Worm (Caenorhabditis elegans) whole organism, L1 larva: ENCODE measurements around the gene T10B9.14.

ENCODE experiments used
- C04F5.9 ChIP-seq: sonication (generic microtip); optimal IDR thresholded peaks from 2 replicates; lab custom pipeline; 2016; ENCODE audit warnings: missing genetic modification characterization, missing compliant biosample characterization
- C16A3.4 ChIP-seq: fragments of 150-350 bp; optimal IDR thresholded peaks from 2 replicates; lab custom pipeline; 2014; ENCODE audit warnings: missing biosample characterization, missing genetic modification characterization
- F16B12.6 ChIP-seq: fragments of 150-350 bp; optimal IDR thresholded peaks from 2 replicates; lab custom pipeline; 2014; ENCODE audit warnings: missing biosample characterization, missing genetic modification characterization
- Y116A8C.19 ChIP-seq: sonication (generic microtip); optimal IDR thresholded peaks from 2 replicates; lab custom pipeline; 2016; ENCODE audit warnings: missing compliant biosample characterization, missing genetic modification characterization, borderline replicate concordance
- blmp-1 ChIP-seq: fragments of 150-350 bp; optimal IDR thresholded peaks from 2 replicates; lab custom pipeline; 2014; ENCODE audit warnings: missing biosample characterization, missing genetic modification characterization
- dpl-1 ChIP-seq, 3 experiments: fragments of 150-350 bp in 2 of 3; sonication (generic microtip) in 1 of 3; optimal IDR thresholded peaks; 2 replicates each; lab custom pipeline; 2014 to 2017; ENCODE audit warnings: missing biosample characterization in 3 of 3, missing genetic modification characterization in 3 of 3, missing genetic modification reagents in 3 of 3
- efl-1 ChIP-seq, 4 experiments: fragments of 150-350 bp; optimal IDR thresholded peaks in 3 of 4; peaks in 1 of 4; 1 replicate in 1 of 4; 2 replicates in 3 of 4; lab custom pipeline; 2014; ENCODE audit warnings: missing biosample characterization in 2 of 4, missing genetic modification characterization in 2 of 4, missing genetic modification reagents in 2 of 4
- efl-3 ChIP-seq: fragments of 200-800 bp; sonication (Bioruptor generic); optimal IDR thresholded peaks from 2 replicates; lab custom pipeline; 2018; ENCODE audit warnings: mild to moderate bottlenecking, missing genetic modification characterization, missing compliant biosample characterization
- egl-13 ChIP-seq: sonication (generic microtip); optimal IDR thresholded peaks from 2 replicates; lab custom pipeline; 2016; ENCODE audit warnings: missing genotype, missing genetic modification reagents, missing genetic modification characterization, missing compliant biosample characterization
- elt-2 ChIP-seq: sonication (generic microtip); optimal IDR thresholded peaks from 2 replicates; lab custom pipeline; 2016; ENCODE audit warnings: missing genetic modification characterization, mild to moderate bottlenecking, inconsistent platforms, missing compliant biosample characterization, missing genetic modification reagents
- elt-3 ChIP-seq, 6 experiments: fragments of 150-350 bp in 1 of 6; sonication (generic microtip); optimal IDR thresholded peaks; 2 replicates each; lab custom pipeline; 2017 to 2018; ENCODE audit warnings: missing biosample characterization in 6 of 6, missing genetic modification characterization in 6 of 6, inconsistent platforms in 1 of 6
- fkh-4 ChIP-seq: sonication (generic microtip); optimal IDR thresholded peaks from 2 replicates; lab custom pipeline; 2016; ENCODE audit warnings: missing compliant biosample characterization, missing genetic modification characterization, borderline replicate concordance
- fkh-8 ChIP-seq: sonication (generic microtip); optimal IDR thresholded peaks from 2 replicates; lab custom pipeline; 2016; ENCODE audit warnings: mild to moderate bottlenecking, missing genetic modification characterization, missing compliant biosample characterization
- hlh-17 ChIP-seq: fragments of 200-800 bp; sonication (Bioruptor generic); optimal IDR thresholded peaks from 2 replicates; lab custom pipeline; 2018; ENCODE audit warnings: missing genetic modification characterization, mild to moderate bottlenecking, missing compliant biosample characterization, moderate library complexity, borderline replicate concordance
- isw-1 ChIP-seq: fragments of 200-800 bp; sonication (Bioruptor generic); IDR thresholded peaks from 2 replicates; pipeline ENCODE4 v1.3.6; 2022; ENCODE audit warnings: missing genetic modification characterization, missing compliant biosample characterization
- jun-1 ChIP-seq: fragments of 150-350 bp; optimal IDR thresholded peaks from 2 replicates; lab custom pipeline; 2014; ENCODE audit warnings: missing biosample characterization, missing genetic modification reagents, missing genetic modification characterization
- lin-14 ChIP-seq: fragments of 200-800 bp; sonication (Bioruptor generic); optimal IDR thresholded peaks from 2 replicates; lab custom pipeline; 2018; ENCODE audit warnings: mild to moderate bottlenecking, missing genetic modification characterization, moderate library complexity, missing compliant biosample characterization
- lin-15B ChIP-seq: fragments of 150-350 bp; sonication (generic microtip); optimal IDR thresholded peaks from 3 replicates; lab custom pipeline; 2014; ENCODE audit warnings: missing biosample characterization, missing genetic modification characterization
- lin-35 ChIP-seq, 2 experiments: fragments of 150-350 bp; optimal IDR thresholded peaks; 2 replicates each; lab custom pipeline; 2014; ENCODE audit warnings: missing biosample characterization in 2 of 2, missing genetic modification characterization in 2 of 2, missing genetic modification reagents in 2 of 2
- lin-39 ChIP-seq: fragments of 150-350 bp; optimal IDR thresholded peaks from 2 replicates; lab custom pipeline; 2014; ENCODE audit warnings: missing biosample characterization, missing genetic modification reagents, missing genetic modification characterization
- lsy-2 ChIP-seq, 2 experiments: fragments of 150-350 bp; optimal IDR thresholded peaks; 2 replicates each; lab custom pipeline; 2014; ENCODE audit warnings: missing biosample characterization in 2 of 2, missing genetic modification characterization in 2 of 2
- mdl-1 ChIP-seq, 2 experiments: fragments of 150-350 bp; optimal IDR thresholded peaks; 2 replicates each; lab custom pipeline; 2014 to 2017; ENCODE audit warnings: missing biosample characterization in 2 of 2, missing genetic modification characterization in 2 of 2, inconsistent platforms in 1 of 2
- nhr-20 ChIP-seq: sonication (generic microtip); optimal IDR thresholded peaks from 2 replicates; lab custom pipeline; 2016; ENCODE audit warnings: mild to moderate bottlenecking, missing genetic modification characterization, missing compliant biosample characterization
- nhr-237 ChIP-seq: fragments of 150-350 bp; optimal IDR thresholded peaks from 2 replicates; lab custom pipeline; 2014; ENCODE audit warnings: missing biosample characterization, missing genetic modification characterization
- nhr-71 ChIP-seq: sonication (generic microtip); optimal IDR thresholded peaks from 2 replicates; lab custom pipeline; 2016; ENCODE audit warnings: mild to moderate bottlenecking, missing genetic modification characterization, moderate library complexity, missing compliant biosample characterization
- nhr-77 ChIP-seq: fragments of 150-350 bp; optimal IDR thresholded peaks from 2 replicates; lab custom pipeline; 2014; ENCODE audit warnings: missing biosample characterization, missing genetic modification characterization
- nhr-85 ChIP-seq: sonication (generic microtip); peaks from one replicate; lab custom pipeline; 2016; ENCODE audit warnings: missing genetic modification characterization, inconsistent platforms, missing compliant biosample characterization
- nhr-90 ChIP-seq: sonication (generic microtip); optimal IDR thresholded peaks from 2 replicates; lab custom pipeline; 2016; ENCODE audit warnings: mild to moderate bottlenecking, missing genetic modification characterization, missing compliant biosample characterization; ENCODE audit not compliant: poor library complexity
- pqm-1 ChIP-seq: sonication (generic microtip); optimal IDR thresholded peaks from 3 replicates; lab custom pipeline; 2017; ENCODE audit warnings: missing biosample characterization, missing genetic modification characterization
- rnt-1 ChIP-seq: sonication (generic microtip); optimal IDR thresholded peaks from 2 replicates; lab custom pipeline; 2016; ENCODE audit warnings: mild to moderate bottlenecking, missing genetic modification characterization, moderate library complexity, missing compliant biosample characterization
- snpc-4 ChIP-seq: fragments of 150-350 bp; optimal IDR thresholded peaks from 2 replicates; lab custom pipeline; 2014; ENCODE audit warnings: missing biosample characterization, missing genetic modification characterization
- snu-23 ChIP-seq: sonication (generic microtip); optimal IDR thresholded peaks from 2 replicates; lab custom pipeline; 2016; ENCODE audit warnings: missing genetic modification characterization, missing compliant biosample characterization
- sox-4 ChIP-seq: sonication (generic microtip); optimal IDR thresholded peaks from 2 replicates; lab custom pipeline; 2016; ENCODE audit warnings: missing genetic modification characterization, missing compliant biosample characterization
- sptf-1 ChIP-seq: fragments of 150-350 bp; optimal IDR thresholded peaks from 2 replicates; lab custom pipeline; 2014; ENCODE audit warnings: missing biosample characterization, missing genetic modification characterization
- tbx-2 ChIP-seq: sonication (generic microtip); optimal IDR thresholded peaks from 2 replicates; lab custom pipeline; 2016; ENCODE audit warnings: missing genetic modification characterization, missing compliant biosample characterization
- unc-30 ChIP-seq: sonication (generic microtip); optimal IDR thresholded peaks from 2 replicates; lab custom pipeline; 2017; ENCODE audit warnings: missing biosample characterization, missing genetic modification characterization
- unc-98 ChIP-seq: fragments of 200-800 bp; sonication (Bioruptor generic); IDR thresholded peaks from 2 replicates; pipeline ENCODE4 v1.3.6; 2022; ENCODE audit warnings: missing genetic modification characterization, missing compliant biosample characterization
- ztf-11 ChIP-seq, 2 experiments: sonication (generic microtip); optimal IDR thresholded peaks; 2 replicates each; lab custom pipeline; 2016 to 2017; ENCODE audit warnings: missing genetic modification characterization in 2 of 2, missing biosample characterization in 1 of 2, missing compliant biosample characterization in 1 of 2

Gene T10B9.14

DNA sequence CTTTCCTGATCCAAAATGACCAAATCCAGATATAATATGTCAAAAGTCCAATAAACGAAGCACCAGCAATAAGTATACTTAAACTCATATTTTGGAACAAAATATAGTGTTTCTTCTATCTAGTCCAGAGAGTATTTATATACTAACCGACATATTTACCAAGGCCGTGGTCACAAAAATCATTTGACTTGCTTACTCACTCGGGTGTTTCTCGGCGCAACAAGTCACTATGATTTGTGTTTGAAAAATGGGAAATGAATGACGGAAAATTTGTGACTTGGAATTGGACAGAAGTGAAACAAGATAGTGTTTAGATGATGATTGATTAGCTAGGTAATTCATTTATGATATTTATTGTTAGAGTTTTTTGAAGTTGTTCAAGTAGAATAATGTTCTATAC, 18.0 kb upstream of the T10B9.14 start, which contains the start of gene cyp-13A5:
TSS of gene cyp-13A5 (minus strand) at position 112 of the 400 bp plus-strand sequence.
- peak; percentile 0 for TF ChIP-seq C16A3.4 (tag; lab: Kevin White, UChicago)
- TF ChIP-seq elt-2: peak; percentile 34
- no peak for TF ChIP-seq sptf-1 (tag; lab: Kevin White, UChicago)
- TF ChIP-seq blmp-1 (tag; lab: Kevin White, UChicago): peak; percentile 71
- TF ChIP-seq isw-1 (GFP tag; lab: Robert Waterston, UW): no peak
- no peak for TF ChIP-seq rnt-1 (tag; lab: Kevin White, UChicago)
- TF ChIP-seq nhr-20 (tag; lab: Kevin White, UChicago): peak; percentile 89
- peak in 4 of 6 experiments; percentile 23 to 78 (median 41) for TF ChIP-seq elt-3 (tag; optimal IDR thresholded peaks at IDR 0.05; lab: Kevin White, UChicago)
- peak; percentile 56 for TF ChIP-seq snu-23
- TF ChIP-seq lin-35 (GFP tag; optimal IDR thresholded peaks at IDR 0.05; lab: Kevin White, UChicago): peak in 1 of 2 experiments; percentile 41
- TF ChIP-seq nhr-85 (tag; lab: Kevin White, UChicago): peak; percentile 88
- TF ChIP-seq ztf-11 (tag; optimal IDR thresholded peaks at IDR 0.05; lab: Kevin White, UChicago): no peak
- TF ChIP-seq nhr-71 (tag; lab: Kevin White, UChicago): peak; percentile 47
- peak; percentile 11 for TF ChIP-seq tbx-2 (tag; lab: Kevin White, UChicago)
- peak; percentile 27 for TF ChIP-seq nhr-90 (tag; lab: Kevin White, UChicago)
- peak in 1 of 2 experiments; percentile 5 for TF ChIP-seq mdl-1 (tag; optimal IDR thresholded peaks at IDR 0.05; lab: Kevin White, UChicago)
- peak; percentile 80 for TF ChIP-seq lin-14 (GFP tag; lab: Kevin White, UChicago)
- no peak for TF ChIP-seq hlh-17 (GFP tag; lab: Kevin White, UChicago)
- no peak for TF ChIP-seq efl-3

DNA sequence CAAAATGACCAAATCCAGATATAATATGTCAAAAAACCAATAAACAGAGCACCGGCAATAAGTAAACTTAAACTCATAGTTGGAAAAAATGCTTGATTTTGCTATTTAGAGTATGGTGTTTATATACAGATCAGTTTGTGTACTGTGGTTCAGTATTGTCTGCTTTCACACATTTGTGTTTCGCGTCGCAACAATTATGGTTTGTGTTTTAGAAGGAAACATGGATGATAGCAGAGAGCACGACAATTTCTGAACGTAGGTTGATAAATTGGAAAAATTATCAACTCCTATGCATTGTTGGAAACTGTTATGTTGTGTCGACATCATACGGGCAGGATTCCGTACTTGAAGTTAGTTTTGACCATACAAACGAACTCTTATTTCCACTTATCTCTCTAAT, 15.4 kb upstream of the T10B9.14 start, which contains the start of gene cyp-13A4:
TSS of gene cyp-13A4 (minus strand) at position 77 of the 400 bp plus-strand sequence.
- TF ChIP-seq lin-14 (GFP tag; lab: Kevin White, UChicago): no peak
- no peak for TF ChIP-seq nhr-90 (tag; lab: Kevin White, UChicago)
- TF ChIP-seq unc-98 (GFP tag; lab: Robert Waterston, UW): no peak
- TF ChIP-seq lin-35 (GFP tag; optimal IDR thresholded peaks at IDR 0.05; lab: Kevin White, UChicago): no peak

DNA sequence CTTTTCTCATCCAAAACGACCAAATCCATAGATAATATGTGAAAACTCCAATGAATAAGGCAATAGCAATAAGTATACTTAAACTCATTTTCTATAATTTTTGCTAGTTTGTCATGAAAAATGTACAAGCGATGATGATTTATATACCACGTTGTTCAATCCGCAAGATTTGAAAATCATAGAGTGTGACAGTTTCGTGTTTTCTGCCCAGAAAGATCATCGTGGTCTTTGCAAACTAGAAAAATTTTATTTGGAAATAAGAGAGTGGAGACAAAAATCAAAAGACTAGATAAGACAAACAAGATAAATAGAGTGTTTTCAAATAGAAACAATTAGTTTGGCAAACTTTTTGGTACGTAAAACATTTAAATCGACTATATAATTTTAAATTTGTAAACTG, 11.0 kb upstream of the T10B9.14 start, which contains the start of gene cyp-13A3:
TSS of gene cyp-13A3 (minus strand) at position 101 of the 400 bp plus-strand sequence.
- TF ChIP-seq rnt-1 (tag; lab: Kevin White, UChicago): no peak
- TF ChIP-seq nhr-20 (tag; lab: Kevin White, UChicago): peak; percentile 70

DNA sequence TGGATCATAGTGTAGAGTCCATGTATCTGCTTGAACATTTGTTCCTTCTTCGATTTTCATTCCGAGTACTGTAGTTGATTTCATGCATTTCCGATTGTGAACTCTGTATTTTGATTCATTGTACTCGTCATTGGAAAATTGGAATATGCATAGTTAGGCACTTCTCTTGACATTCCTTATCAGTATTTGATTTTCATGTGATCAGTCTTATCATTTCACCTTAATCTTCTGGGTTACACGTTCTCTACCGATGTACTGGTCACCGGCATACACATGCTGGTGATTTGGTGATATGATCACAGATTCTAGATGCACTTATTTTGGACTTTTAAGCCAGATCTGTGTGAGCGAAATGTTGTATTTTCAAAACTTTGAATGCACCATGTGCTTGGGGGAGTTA, 8.9 kb upstream of the T10B9.14 start:
- TF ChIP-seq lin-39 (tag; lab: Kevin White, UChicago): no peak
- TF ChIP-seq C04F5.9 (tag; lab: Kevin White, UChicago): no peak
- TF ChIP-seq tbx-2 (tag; lab: Kevin White, UChicago): no peak
- TF ChIP-seq fkh-4 (tag; lab: Kevin White, UChicago): no peak
- TF ChIP-seq nhr-71 (tag; lab: Kevin White, UChicago): peak; percentile 40
- TF ChIP-seq elt-2: peak; percentile 95
- no peak for TF ChIP-seq nhr-77 (tag; lab: Kevin White, UChicago)
- peak; percentile 14 for TF ChIP-seq nhr-90 (tag; lab: Kevin White, UChicago)
- TF ChIP-seq sox-4 (tag; lab: Kevin White, UChicago): no peak
- TF ChIP-seq efl-3: no peak
- TF ChIP-seq egl-13 (tag; lab: Kevin White, UChicago): no peak
- TF ChIP-seq lin-35 (GFP tag; optimal IDR thresholded peaks at IDR 0.05; lab: Kevin White, UChicago): peak in 1 of 2 experiments; percentile 45
- no peak for TF ChIP-seq unc-98 (GFP tag; lab: Robert Waterston, UW)
- no peak for TF ChIP-seq nhr-237 (tag; lab: Kevin White, UChicago)
- TF ChIP-seq pqm-1: peak; percentile 81
- no peak for TF ChIP-seq unc-30 (tag; lab: Kevin White, UChicago)
- TF ChIP-seq F16B12.6 (tag; lab: Kevin White, UChicago): no peak
- TF ChIP-seq jun-1: peak; percentile 32
- TF ChIP-seq lin-14 (GFP tag; lab: Kevin White, UChicago): peak; percentile 31
- no peak for TF ChIP-seq lsy-2 (tag; optimal IDR thresholded peaks at IDR 0.05; lab: Kevin White, UChicago)
- no peak for TF ChIP-seq Y116A8C.19 (tag; lab: Kevin White, UChicago)
- TF ChIP-seq fkh-8: no peak
- TF ChIP-seq snpc-4 (tag; lab: Kevin White, UChicago): no peak
- no peak for TF ChIP-seq dpl-1 (GFP tag; optimal IDR thresholded peaks at IDR 0.05; lab: Kevin White, UChicago)
- no peak for TF ChIP-seq lin-15B (tag; lab: Kevin White, UChicago)
- peak; percentile 62 for TF ChIP-seq nhr-20 (tag; lab: Kevin White, UChicago)
- TF ChIP-seq efl-1 (optimal IDR thresholded peaks at IDR 0.05; lab: Kevin White, UChicago): no peak
- TF ChIP-seq efl-1 (GFP tag; optimal IDR thresholded peaks at IDR 0.05 in 1 of 2; lab: Kevin White, UChicago): peak in 1 of 2 experiments; percentile 4
